Fruit fly (Drosophila melanogaster): ENCODE measurements around the gene CG17681.

CG17681 gene

DNA sequence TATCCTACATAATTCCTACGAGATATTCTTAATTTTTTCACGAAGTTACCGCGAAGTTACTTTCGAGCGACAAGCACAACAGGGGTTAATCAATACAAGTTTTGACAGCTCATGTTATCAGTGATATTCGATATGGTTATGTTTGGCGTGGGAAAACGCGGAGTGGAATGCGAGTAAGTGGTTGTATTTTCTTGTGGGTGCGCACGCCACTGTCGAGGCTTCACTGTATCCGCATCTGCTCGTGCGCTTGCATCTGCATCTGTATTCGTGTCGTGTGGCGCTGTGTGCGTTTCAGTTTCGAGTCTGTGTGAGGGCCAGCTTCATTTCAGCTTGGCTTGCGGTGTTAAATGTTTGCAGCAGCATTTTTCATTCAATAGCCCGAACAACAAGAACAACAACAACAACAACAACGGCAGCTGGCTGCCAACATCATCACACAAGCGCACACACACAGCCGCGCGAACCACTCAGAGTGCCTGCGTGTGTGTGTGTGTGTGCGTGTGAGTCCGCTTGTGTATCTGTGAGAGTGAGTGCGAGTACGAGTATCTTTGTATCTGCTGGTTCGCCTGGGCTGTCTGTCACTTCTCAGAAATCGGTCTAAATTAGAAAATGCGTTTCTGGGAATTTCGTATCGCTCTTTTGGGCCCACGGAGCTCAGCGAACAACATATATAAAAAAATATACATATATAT lies 1.6 kb upstream of the CG17681 start (continued):
- peak; percentile 4 for TF ChIP-seq CG15011 (GFP tag; optimal IDR thresholded peaks at IDR 0.05)
- peak; percentile 33 for TF ChIP-seq cwo (GFP tag; optimal IDR thresholded peaks at IDR 0.05)
- TF ChIP-seq Hr39 (optimal IDR thresholded peaks at IDR 0.05) = no peak
- TF ChIP-seq CG2116 (GFP tag; optimal IDR thresholded peaks at IDR 0.05) = no peak
- peak; percentile 2 for TF ChIP-seq Hr3 (GFP tag; optimal IDR thresholded peaks at IDR 0.05)
- peak; percentile 48 for TF ChIP-seq Abd-B (GFP tag; optimal IDR thresholded peaks at IDR 0.05)
- TF ChIP-seq nerfin-1 (tag; optimal IDR thresholded peaks at IDR 0.05) = no peak
- TF ChIP-seq CG15073 (GFP tag; optimal IDR thresholded peaks at IDR 0.05) = no peak
- TF ChIP-seq tio (GFP tag; optimal IDR thresholded peaks at IDR 0.05) = no peak
- TF ChIP-seq E2f2 (GFP tag; IDR thresholded peaks at IDR 0.05) = no peak
- TF ChIP-seq danr (GFP tag; IDR thresholded peaks at IDR 0.05) = peak; percentile 56; the same call in 1 of the 2 replicates
- no peak for TF ChIP-seq CG12219 (GFP tag; optimal IDR thresholded peaks at IDR 0.05)
- TF ChIP-seq Gsc (GFP tag; IDR thresholded peaks at IDR 0.05) = no peak
- TF ChIP-seq nmo (GFP tag; optimal IDR thresholded peaks at IDR 0.05) = peak; percentile 48
- no peak for TF ChIP-seq CG8359 (GFP tag; optimal IDR thresholded peaks at IDR 0.05; ENCODE audit: borderline replicate concordance)
- no peak for TF ChIP-seq h (optimal IDR thresholded peaks at IDR 0.05)
- no peak for TF ChIP-seq nau (GFP tag; optimal IDR thresholded peaks at IDR 0.05)
- TF ChIP-seq NC2α (GFP tag; optimal IDR thresholded peaks at IDR 0.05) = no peak
- peak; percentile 13 for TF ChIP-seq gcm2 (GFP tag; optimal IDR thresholded peaks at IDR 0.05)
- peak; percentile 75 for TF ChIP-seq CG6272 (GFP tag; IDR thresholded peaks at IDR 0.05)
- peak; percentile 54 for TF ChIP-seq NK7.1 (GFP tag; optimal IDR thresholded peaks at IDR 0.05)
- TF ChIP-seq nerfin-2 (GFP tag; IDR thresholded peaks at IDR 0.05; ENCODE audit: partially characterized antibody) = no peak
- TF ChIP-seq CG9797 (GFP tag; optimal IDR thresholded peaks at IDR 0.05) = no peak
- TF ChIP-seq gsb (GFP tag; IDR thresholded peaks at IDR 0.05) = peak; percentile 58; the same call in 1 of the 2 replicates
- TF ChIP-seq gfzf (GFP tag; optimal IDR thresholded peaks at IDR 0.05) = no peak
- TF ChIP-seq CG2678 (tag; optimal IDR thresholded peaks at IDR 0.05) = no peak
- peak; percentile 66 for TF ChIP-seq CHES-1-like (GFP tag; optimal IDR thresholded peaks at IDR 0.05)
- TF ChIP-seq PHDP (tag; optimal IDR thresholded peaks at IDR 0.05) = no peak
- TF ChIP-seq az2 (GFP tag; optimal IDR thresholded peaks at IDR 0.05) = no peak
- no peak for TF ChIP-seq CG2889 (GFP tag; IDR thresholded peaks at IDR 0.05)
- TF ChIP-seq Ada2b (GFP tag; IDR thresholded peaks at IDR 0.05) = peak; percentile 74
- TF ChIP-seq Sry-β (GFP tag; optimal IDR thresholded peaks at IDR 0.05) = no peak
- TF ChIP-seq CG14050 (GFP tag; IDR thresholded peaks at IDR 0.05) = peak; percentile 33; the same call in 1 of the 3 replicates
- TF ChIP-seq CG8290 (GFP tag; optimal IDR thresholded peaks at IDR 0.05) = peak; percentile 24
- TF ChIP-seq CG8290 (tag; optimal IDR thresholded peaks at IDR 0.05) = peak; percentile 22 to 78
- peak; percentile 66 for TF ChIP-seq CG8089 (GFP tag; optimal IDR thresholded peaks at IDR 0.05)
- TF ChIP-seq CG32772 (GFP tag; IDR thresholded peaks at IDR 0.05) = peak; percentile 51; the same call in 1 of the 2 replicates
- no peak for TF ChIP-seq Lpt (GFP tag; optimal IDR thresholded peaks at IDR 0.05)
- TF ChIP-seq CG14667 (GFP tag; IDR thresholded peaks at IDR 0.05) = no peak; the same call in 1 of the 2 replicates
- TF ChIP-seq jumu (GFP tag; optimal IDR thresholded peaks at IDR 0.05) = peak; percentile 53
- TF ChIP-seq CG32767 (GFP tag; IDR thresholded peaks at IDR 0.05) = no peak
- TF ChIP-seq Lhr (GFP tag; optimal IDR thresholded peaks at IDR 0.05) = no peak
- peak; percentile 85 for TF ChIP-seq NFAT (GFP tag; IDR thresholded peaks at IDR 0.05)
- TF ChIP-seq H15 (GFP tag; IDR thresholded peaks at IDR 0.05) = peak; percentile 73; the same call in 1 of the 3 replicates
- peak; percentile 72 for TF ChIP-seq zfh1 (GFP tag; IDR thresholded peaks at IDR 0.05)
- peak; percentile 34 for TF ChIP-seq ewg (GFP tag; optimal IDR thresholded peaks at IDR 0.05)
- TF ChIP-seq da (GFP tag; optimal IDR thresholded peaks at IDR 0.05) = peak; percentile 70
- no peak for TF ChIP-seq Poxn (GFP tag; IDR thresholded peaks at IDR 0.05)
- TF ChIP-seq rib (GFP tag; IDR thresholded peaks at IDR 0.05) = peak; percentile 77
- TF ChIP-seq Atf6 (GFP tag; IDR thresholded peaks at IDR 0.05) = peak; percentile 52
- TF ChIP-seq trh (GFP tag; optimal IDR thresholded peaks at IDR 0.05) = no peak
- peak; percentile 51; the same call in 1 of the 2 replicates for TF ChIP-seq CG4730 (GFP tag; IDR thresholded peaks at IDR 0.05)

Measured in whole organism, embryonic.